Worm (Caenorhabditis elegans) whole organism, young adult: ENCODE results near the gene F14D2.7.

Source experiments
- B0261.1 ChIP-seq: sonication (generic microtip); optimal IDR thresholded peaks from 2 replicates; lab custom pipeline; 2016; ENCODE audit warnings: mild to moderate bottlenecking, missing genetic modification characterization, moderate library complexity, missing compliant biosample characterization
- F22D6.2 ChIP-seq: sonication (generic microtip); optimal IDR thresholded peaks from 2 replicates; lab custom pipeline; 2016; ENCODE audit warnings: mild to moderate bottlenecking, missing genetic modification characterization, missing compliant biosample characterization
- F33H1.4 ChIP-seq: fragments of 200-800 bp; sonication (Bioruptor generic); IDR thresholded peaks from 2 replicates; pipeline ENCODE4 v1.3.6; 2022; ENCODE audit warnings: missing genetic modification reagents, missing genetic modification characterization, missing compliant biosample characterization
- F37B4.10 ChIP-seq: fragments of 200-800 bp; sonication (Bioruptor generic); IDR thresholded peaks from 2 replicates; pipeline ENCODE4 v1.3.6; 2022; ENCODE audit warnings: missing genetic modification characterization, missing compliant biosample characterization
- F39B2.1 ChIP-seq: fragments of 200-800 bp; sonication (Bioruptor generic); IDR thresholded peaks from 2 replicates; pipeline ENCODE4 v1.3.6; 2022; ENCODE audit warnings: missing genetic modification reagents, missing genetic modification characterization, missing compliant biosample characterization
- F49E8.2 ChIP-seq: sonication (generic microtip); optimal IDR thresholded peaks from 3 replicates; lab custom pipeline; 2017; ENCODE audit warnings: missing genetic modification characterization, mild to moderate bottlenecking, missing compliant biosample characterization, antibody characterized with exemption, moderate library complexity; ENCODE audit not compliant: insufficient read depth
- F52B5.7 ChIP-seq: sonication (generic microtip); optimal IDR thresholded peaks from 2 replicates; lab custom pipeline; 2016; ENCODE audit warnings: mild to moderate bottlenecking, missing genetic modification characterization, missing compliant biosample characterization
- F57A8.1 ChIP-seq: fragments of 200-800 bp; sonication (Bioruptor generic); optimal IDR thresholded peaks from 2 replicates; lab custom pipeline; 2018; ENCODE audit warnings: mild to moderate bottlenecking, missing genetic modification characterization, moderate library complexity, missing compliant biosample characterization
- K12H6.12 ChIP-seq: fragments of 200-800 bp; sonication (Bioruptor generic); optimal IDR thresholded peaks from 2 replicates; lab custom pipeline; 2018; ENCODE audit warnings: mild to moderate bottlenecking, missing genetic modification characterization, missing compliant biosample characterization
- T07F8.4 ChIP-seq: sonication (generic microtip); optimal IDR thresholded peaks from 2 replicates; lab custom pipeline; 2016; ENCODE audit warnings: mild to moderate bottlenecking, missing genetic modification characterization, moderate library complexity, missing compliant biosample characterization
- Y56A3A.18 ChIP-seq: fragments of 200-800 bp; sonication (Bioruptor generic); IDR thresholded peaks from 2 replicates; pipeline ENCODE4 v1.3.6; 2022; ENCODE audit warnings: missing genetic modification reagents, missing genetic modification characterization, missing compliant biosample characterization
- Y67H2A.10 ChIP-seq: fragments of 200-800 bp; sonication (Bioruptor generic); conservative IDR thresholded peaks from 2 replicates; pipeline ENCODE4 v1.3.6; 2022; ENCODE audit warnings: missing genetic modification reagents, missing genetic modification characterization, missing compliant biosample characterization
- akir-1 ChIP-seq: fragments of 200-800 bp; sonication (Bioruptor generic); optimal IDR thresholded peaks from 2 replicates; lab custom pipeline; 2018; ENCODE audit warnings: mild to moderate bottlenecking, missing genetic modification characterization, moderate library complexity, missing compliant biosample characterization
- cebp-1 ChIP-seq, 2 experiments: fragments of 200-800 bp in 1 of 2; sonication (Bioruptor generic) in 1 of 2; sonication (generic microtip) in 1 of 2; IDR thresholded peaks in 1 of 2; optimal IDR thresholded peaks in 1 of 2; 2 replicates each; pipeline versions ENCODE4 v1.3.6 to Lab custom; 2017 to 2022; ENCODE audit warnings: missing compliant biosample characterization in 2 of 2, missing genetic modification characterization in 2 of 2, mild to moderate bottlenecking in 1 of 2, missing genetic modification reagents in 1 of 2, moderate library complexity in 1 of 2
- ceh-58 ChIP-seq: fragments of 200-800 bp; sonication (Bioruptor generic); IDR thresholded peaks from 2 replicates; pipeline ENCODE4 v1.3.6; 2022; ENCODE audit warnings: missing genetic modification characterization, missing compliant biosample characterization
- die-1 ChIP-seq: sonication (generic microtip); optimal IDR thresholded peaks from 2 replicates; lab custom pipeline; 2016; ENCODE audit warnings: missing genotype, mild to moderate bottlenecking, missing genetic modification characterization, missing compliant biosample characterization
- dox-1 ChIP-seq: fragments of 200-800 bp; sonication (Bioruptor generic); IDR thresholded peaks from 2 replicates; pipeline ENCODE4 v1.3.6; 2022; ENCODE audit warnings: missing genetic modification reagents, missing genetic modification characterization, missing compliant biosample characterization
- dpff-1 ChIP-seq: sonication (generic microtip); optimal IDR thresholded peaks from 2 replicates; lab custom pipeline; 2017; ENCODE audit warnings: mild to moderate bottlenecking, missing genetic modification characterization, missing compliant biosample characterization
- egl-18 ChIP-seq: fragments of 200-800 bp; sonication (Bioruptor generic); IDR thresholded peaks from 2 replicates; pipeline ENCODE4 v1.3.6; 2022; ENCODE audit warnings: missing genetic modification reagents, missing genetic modification characterization, missing compliant biosample characterization
- gei-17 ChIP-seq: fragments of 200-800 bp; sonication (Bioruptor generic); optimal IDR thresholded peaks from 2 replicates; lab custom pipeline; 2018; ENCODE audit warnings: mild to moderate bottlenecking, missing genetic modification characterization, missing compliant biosample characterization
- him-1 ChIP-seq: sonication (generic microtip); optimal IDR thresholded peaks from 2 replicates; lab custom pipeline; 2016; ENCODE audit warnings: missing genotype, missing genetic modification reagents, missing genetic modification characterization, missing compliant biosample characterization
- lag-1 ChIP-seq: fragments of 200-800 bp; sonication (Bioruptor generic); IDR thresholded peaks from 2 replicates; pipeline ENCODE4 v1.3.6; 2022; ENCODE audit warnings: missing genetic modification reagents, missing genetic modification characterization, missing compliant biosample characterization
- let-526 ChIP-seq: fragments of 200-800 bp; sonication (Bioruptor generic); IDR thresholded peaks from 2 replicates; pipeline ENCODE4 v1.3.6; 2022; ENCODE audit warnings: missing genetic modification reagents, missing genetic modification characterization, missing compliant biosample characterization
- lsy-27 ChIP-seq: sonication (generic microtip); optimal IDR thresholded peaks from 2 replicates; lab custom pipeline; 2017; ENCODE audit warnings: missing genetic modification characterization, mild to moderate bottlenecking, missing compliant biosample characterization, antibody characterized with exemption, missing genotype, borderline replicate concordance; ENCODE audit not compliant: insufficient read depth
- madf-8 ChIP-seq: fragments of 200-800 bp; sonication (Bioruptor generic); conservative IDR thresholded peaks from 2 replicates; pipeline ENCODE4 v1.3.6; 2022; ENCODE audit warnings: missing genetic modification reagents, missing genetic modification characterization, missing compliant biosample characterization
- nhr-120 ChIP-seq: fragments of 200-800 bp; sonication (Bioruptor generic); IDR thresholded peaks from 2 replicates; pipeline ENCODE4 v1.3.6; 2022; ENCODE audit warnings: missing genetic modification characterization, missing compliant biosample characterization
- nhr-80 ChIP-seq: sonication (generic microtip); optimal IDR thresholded peaks from 2 replicates; lab custom pipeline; 2016; ENCODE audit warnings: missing genetic modification characterization, missing compliant biosample characterization
- rpc-1 ChIP-seq, 2 experiments: fragments of 150-350 bp in 1 of 2; sonication (generic microtip) in 1 of 2; optimal IDR thresholded peaks; 2 replicates each; lab custom pipeline; 2014 to 2018; ENCODE audit warnings: missing biosample characterization in 1 of 2, missing genetic modification characterization in 1 of 2, missing genetic modification reagents in 1 of 2, missing genotype in 1 of 2
- tbp1 ChIP-seq: fragments of 200-800 bp; sonication (Bioruptor generic); optimal IDR thresholded peaks from 2 replicates; lab custom pipeline; 2018; ENCODE audit warnings: mild to moderate bottlenecking, missing genetic modification characterization, missing compliant biosample characterization
- unc-130 ChIP-seq: sonication (generic microtip); optimal IDR thresholded peaks from 2 replicates; lab custom pipeline; 2016; ENCODE audit warnings: missing genetic modification reagents, missing genetic modification characterization, missing compliant biosample characterization
- ztf-28 ChIP-seq: fragments of 200-800 bp; sonication (Bioruptor generic); IDR thresholded peaks from 2 replicates; pipeline ENCODE4 v1.3.6; 2022; ENCODE audit warnings: missing genetic modification reagents, missing genetic modification characterization, missing compliant biosample characterization

Gene F14D2.7

ce11 chrII:3322257-3322656, 16.2 kb downstream of the F14D2.7 start, which contains the start of gene Y46D2A.1:
Y46D2A.1 (plus strand) TSS chrII:3322557.
- no peak for TF ChIP-seq T07F8.4
- TF ChIP-seq F57A8.1 (GFP tag; lab: Kevin White, UChicago): no peak
- TF ChIP-seq dox-1 (GFP tag; lab: Robert Waterston, UW): no peak
- TF ChIP-seq F49E8.2 (tag; lab: Kevin White, UChicago): no peak
- TF ChIP-seq, all 124 proteins: peak for 0

DNA sequence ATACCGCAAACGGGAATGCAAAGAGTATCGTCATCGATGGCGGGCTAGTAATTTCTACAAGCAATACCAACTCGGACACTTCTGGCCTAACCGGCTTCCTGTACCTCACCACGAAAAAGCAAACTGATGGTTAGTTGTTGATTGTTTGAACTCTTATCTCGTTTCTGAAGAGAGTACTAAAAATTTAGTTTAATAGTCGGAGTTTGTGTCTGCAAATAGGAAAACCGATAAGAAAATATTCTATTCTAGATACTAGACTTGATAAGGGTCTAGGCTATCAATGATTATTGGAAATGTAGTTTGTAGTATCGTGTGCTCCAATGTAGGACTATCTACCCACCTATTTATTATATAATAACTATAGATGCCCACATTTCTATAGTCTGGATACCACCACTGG, 19.6 kb downstream of the F14D2.7 start:
- TF ChIP-seq nhr-80 (peak; percentile 29), madf-8 (GFP tag; lab: Robert Waterston, UW) (no peak)

DNA sequence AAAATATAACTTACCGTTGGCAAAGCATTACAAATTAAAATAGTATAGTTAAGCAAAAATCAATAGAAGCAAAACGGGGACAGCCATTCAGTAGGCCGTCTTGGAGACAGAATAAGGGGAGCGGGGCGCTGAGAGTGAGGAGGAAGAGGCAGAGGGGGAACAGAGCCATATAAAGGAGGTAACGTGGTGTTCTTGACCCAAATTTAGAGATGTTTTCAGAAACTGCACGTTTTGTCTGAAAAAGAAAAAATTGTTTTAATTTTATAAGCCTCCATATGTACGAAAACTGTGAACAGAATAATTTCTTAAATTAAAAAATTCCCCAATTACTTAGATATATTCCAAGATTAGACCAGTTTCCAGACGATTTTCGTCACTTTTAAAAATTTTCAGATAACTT, 25.0 kb downstream of the F14D2.7 start, which contains the start of gene F39E9.6:
Gene F39E9.6 (minus strand): TSS at position 101 of the 400 bp plus-strand sequence.
- TF ChIP-seq ztf-28 (GFP tag; lab: Robert Waterston, UW) (no peak), nhr-80 (no peak), T07F8.4 (no peak), him-1 (tag; lab: Kevin White, UChicago) (no peak), dpff-1 (tag; lab: Kevin White, UChicago) (no peak), F22D6.2 (tag; lab: Kevin White, UChicago) (no peak), Y56A3A.18 (no peak), let-526 (GFP tag; lab: Robert Waterston, UW) (no peak), lag-1 (GFP tag; lab: Robert Waterston, UW) (no peak), lsy-27 (tag; lab: Kevin White, UChicago) (no peak), Y67H2A.10 (GFP tag; lab: Robert Waterston, UW) (no peak), F39B2.1 (GFP tag; lab: Robert Waterston, UW) (no peak), F57A8.1 (GFP tag; lab: Kevin White, UChicago) (no peak), die-1 (no peak), gei-17 (GFP tag; lab: Kevin White, UChicago) (no peak), K12H6.12 (no peak), F33H1.4 (GFP tag; lab: Robert Waterston, UW) (no peak)
- TF ChIP-seq, all 124 proteins: peak for 0

DNA sequence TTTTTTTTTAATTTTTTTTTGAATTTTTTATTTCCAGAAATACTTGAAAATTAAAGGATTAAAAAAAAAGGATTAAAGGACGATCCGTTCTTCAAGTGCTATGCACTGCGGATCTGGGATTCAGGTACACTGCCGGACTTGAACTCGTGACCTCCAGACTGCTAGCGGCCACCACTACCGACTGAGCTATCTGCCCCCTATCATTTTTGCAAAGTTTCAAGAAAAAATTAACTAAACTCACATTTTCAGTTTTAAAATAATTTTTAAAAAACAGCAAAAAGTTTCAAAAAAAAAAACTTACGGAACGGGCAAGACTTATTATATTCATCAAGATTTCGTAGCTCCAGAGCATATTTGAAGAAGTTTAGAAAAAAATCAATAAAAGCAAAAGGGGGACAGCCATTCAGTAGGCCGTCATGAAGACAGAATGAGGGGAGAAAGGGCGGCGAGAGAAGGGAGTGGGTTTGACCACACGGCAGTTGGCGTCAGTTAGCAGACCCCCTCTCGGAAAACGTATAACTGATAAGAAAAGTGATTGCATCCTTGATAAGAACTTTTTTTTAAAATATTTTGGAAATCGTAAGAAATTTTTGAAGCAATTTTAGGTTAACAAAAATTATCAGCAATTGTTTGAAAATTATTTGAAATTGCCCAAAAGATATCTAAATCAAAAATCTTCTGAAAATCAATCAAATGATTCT, 27.3 kb downstream of the F14D2.7 start:
- TF ChIP-seq akir-1 (GFP tag; lab: Kevin White, UChicago): no peak
- peak; percentile 4 for TF ChIP-seq him-1 (tag; lab: Kevin White, UChicago)
- TF ChIP-seq egl-18 (GFP tag; lab: Robert Waterston, UW): no peak
- TF ChIP-seq F37B4.10 (GFP tag; lab: Robert Waterston, UW): no peak
- TF ChIP-seq ceh-58 (GFP tag; lab: Robert Waterston, UW): no peak
- peak; percentile 19 for TF ChIP-seq B0261.1 (tag; lab: Kevin White, UChicago)
- no peak for TF ChIP-seq cebp-1 (GFP tag; IDR thresholded peaks at IDR 0.05; lab: Robert Waterston, UW)
- no peak for TF ChIP-seq cebp-1 (tag; optimal IDR thresholded peaks at IDR 0.05; lab: Kevin White, UChicago)
- TF ChIP-seq unc-130 (GFP tag; lab: Kevin White, UChicago): no peak
- TF ChIP-seq nhr-80: peak; percentile 41
- no peak for TF ChIP-seq F39B2.1 (GFP tag; lab: Robert Waterston, UW)
- no peak for TF ChIP-seq F52B5.7 (tag; lab: Kevin White, UChicago)
- TF ChIP-seq nhr-120 (GFP tag; lab: Robert Waterston, UW): no peak
- TF ChIP-seq rpc-1 (optimal IDR thresholded peaks at IDR 0.05; lab: Kevin White, UChicago): peak; percentile 31
- peak; percentile 73 for TF ChIP-seq rpc-1 (tag; optimal IDR thresholded peaks at IDR 0.05; lab: Kevin White, UChicago)
- TF ChIP-seq Y67H2A.10 (GFP tag; lab: Robert Waterston, UW): no peak
- TF ChIP-seq tbp1: peak; percentile 65
